Fruit fly (Drosophila melanogaster): ENCODE measurements around the gene Sec23.

- TF ChIP-seq psq (optimal IDR thresholded peaks at IDR 0.05) (no peak), insv (optimal IDR thresholded peaks at IDR 0.05) (no peak)
These were observed 48.4 kb upstream of the Sec23 start for dm6 chr3R:5600361-5601043.
